Fruit fly (Drosophila melanogaster): ENCODE data around the gene CG13014.

- TF ChIP-seq CG17806 (tag; optimal IDR thresholded peaks at IDR 0.05) (no peak), CG8159 (tag; optimal IDR thresholded peaks at IDR 0.05) (no peak), Ets98B (GFP tag; IDR thresholded peaks at IDR 0.05) (0 out of 2 replicates have a peak, but pooled peaks have one; percentile 4), CG4496 (GFP tag; IDR thresholded peaks at IDR 0.05) (no peak), rn (GFP tag; IDR thresholded peaks at IDR 0.05) (no peak), CG34367 (tag; optimal IDR thresholded peaks at IDR 0.05) (no peak), EcR (GFP tag; optimal IDR thresholded peaks at IDR 0.05) (peak; percentile 99), CG14655 (GFP tag; optimal IDR thresholded peaks at IDR 0.05) (no peak), CG12605 (GFP tag; IDR thresholded peaks at IDR 0.05) (no peak), CG32121 (GFP tag; IDR thresholded peaks at IDR 0.05) (no peak), D1 (tag; optimal IDR thresholded peaks at IDR 0.05) (no peak), Pif1A (GFP tag; optimal IDR thresholded peaks at IDR 0.05) (no peak), fd96Ca (GFP tag; IDR thresholded peaks at IDR 0.05) (no peak)
These were observed 34.7 kb upstream of the CG13014 start for dm6 chrX:16552968-16553417.
